Fruit fly (Drosophila melanogaster) whole organism, wandering third instar larva: ENCODE data around the gene CG17564.

Source experiments
- Abd-B ChIP-seq: fragments of >200 bp; optimal IDR thresholded peaks from 2 replicates; lab custom pipeline; 2017; ENCODE audit warnings: missing biosample characterization, missing genetic modification characterization
- CG32264 ChIP-seq: fragments of 200-800 bp; sonication (Bioruptor generic); optimal IDR thresholded peaks from 2 replicates; lab custom pipeline; 2016; ENCODE audit warnings: missing biosample characterization, missing genetic modification characterization
- CG9705 ChIP-seq: fragments of 200-800 bp; sonication (Bioruptor generic); optimal IDR thresholded peaks from 2 replicates; lab custom pipeline; 2018; ENCODE audit warnings: missing biosample characterization, mild to moderate bottlenecking, missing genetic modification characterization
- CrebA ChIP-seq: fragments of 200-800 bp; sonication (Bioruptor generic); optimal IDR thresholded peaks from 2 replicates; lab custom pipeline; 2016; ENCODE audit warnings: missing biosample characterization, mild to moderate bottlenecking, missing genetic modification characterization, borderline replicate concordance
- Dif ChIP-seq: fragments of 200-275, 200-300 bp; sonication (Bioruptor generic); optimal IDR thresholded peaks from 2 replicates; lab custom pipeline; 2018; ENCODE audit warnings: missing biosample characterization, missing genetic modification characterization; ENCODE audit not compliant: partially characterized antibody
- GATAd ChIP-seq: sonication (Bioruptor generic); optimal IDR thresholded peaks from 2 replicates; lab custom pipeline; 2016; ENCODE audit warnings: missing biosample characterization, missing genetic modification characterization
- HLH106 ChIP-seq: fragments of 200-800 bp; optimal IDR thresholded peaks from 3 replicates; lab custom pipeline; 2019; ENCODE audit warnings: missing biosample characterization, mild to moderate bottlenecking, missing genetic modification characterization, moderate library complexity
- Hnf4 ChIP-seq: fragments of 200-800 bp; sonication (Bioruptor generic); optimal IDR thresholded peaks from 2 replicates; lab custom pipeline; 2016; ENCODE audit warnings: missing biosample characterization, mild to moderate bottlenecking, missing genetic modification characterization
- Hr78 ChIP-seq: fragments of >200 bp; optimal IDR thresholded peaks from 2 replicates; lab custom pipeline; 2017; ENCODE audit warnings: missing biosample characterization, missing genetic modification characterization
- Hr83 ChIP-seq: fragments of 200-300 bp; sonication (Bioruptor generic); optimal IDR thresholded peaks from 2 replicates; lab custom pipeline; 2016; ENCODE audit warnings: missing biosample characterization, mild to moderate bottlenecking, missing genetic modification characterization, moderate library complexity; ENCODE audit not compliant: poor library complexity, severe bottlenecking
- Mio ChIP-seq: sonication (Bioruptor generic); optimal IDR thresholded peaks from 2 replicates; lab custom pipeline; 2016; ENCODE audit warnings: missing biosample characterization, missing genetic modification characterization
- Myc ChIP-seq: fragments of >200 bp; optimal IDR thresholded peaks from 2 replicates; lab custom pipeline; 2017
- OdsH ChIP-seq: fragments of 200-800 bp; sonication (Bioruptor generic); optimal IDR thresholded peaks from 2 replicates; lab custom pipeline; 2016; ENCODE audit warnings: missing biosample characterization, mild to moderate bottlenecking, missing genetic modification characterization
- Rel ChIP-seq, 2 experiments: fragments of 200-800 bp; sonication (Bioruptor generic) in 1 of 2; optimal IDR thresholded peaks; 2 replicates in 1 of 2; 3 replicates in 1 of 2; lab custom pipeline; 2016 to 2019; ENCODE audit warnings: mild to moderate bottlenecking in 2 of 2, missing biosample characterization in 2 of 2, missing genetic modification characterization in 2 of 2, moderate library complexity in 1 of 2
- Vsx2 ChIP-seq: fragments of 200-300, 225-300 bp; sonication (Bioruptor generic); optimal IDR thresholded peaks from 2 replicates; lab custom pipeline; 2018; ENCODE audit warnings: missing biosample characterization, missing genetic modification characterization; ENCODE audit not compliant: partially characterized antibody
- br ChIP-seq: fragments of 200-800 bp; sonication (Bioruptor generic); optimal IDR thresholded peaks from 2 replicates; lab custom pipeline; 2016; ENCODE audit warnings: missing biosample characterization, missing genetic modification characterization
- brk ChIP-seq: fragments of 200-800 bp; sonication (Bioruptor generic); optimal IDR thresholded peaks from 2 replicates; lab custom pipeline; 2016; ENCODE audit warnings: missing biosample characterization, mild to moderate bottlenecking, missing genetic modification characterization
- dl ChIP-seq, 2 experiments: fragments of 175-275, 200-275 bp in 1 of 2; fragments of 200-275 bp in 1 of 2; sonication (Bioruptor generic); optimal IDR thresholded peaks; lab custom pipeline; 2018; ENCODE audit warnings: mild to moderate bottlenecking in 2 of 2, missing biosample characterization in 2 of 2, missing genetic modification characterization in 2 of 2, moderate library complexity in 2 of 2; ENCODE audit not compliant: partially characterized antibody in 2 of 2, insufficient read depth in 1 of 2
- dmrt93B ChIP-seq: fragments of 200-800 bp; sonication (Bioruptor generic); optimal IDR thresholded peaks from 2 replicates; lab custom pipeline; 2018; ENCODE audit warnings: missing biosample characterization, mild to moderate bottlenecking, missing genetic modification characterization
- dsf ChIP-seq: sonication (Bioruptor generic); optimal IDR thresholded peaks from 2 replicates; lab custom pipeline; 2016; ENCODE audit warnings: missing biosample characterization, missing genetic modification characterization, borderline replicate concordance
- ey ChIP-seq: fragments of 200-800 bp; sonication (Bioruptor generic); optimal IDR thresholded peaks from 2 replicates; lab custom pipeline; 2016; ENCODE audit warnings: missing biosample characterization, missing genetic modification characterization
- fru ChIP-seq: fragments of 200-800 bp; sonication (Bioruptor generic); optimal IDR thresholded peaks from 3 replicates; lab custom pipeline; 2016; ENCODE audit warnings: missing biosample characterization, mild to moderate bottlenecking, missing genetic modification characterization
- h ChIP-seq: fragments of 200-800 bp; sonication (Bioruptor generic); optimal IDR thresholded peaks from 3 replicates; lab custom pipeline; 2016; ENCODE audit warnings: missing biosample characterization, mild to moderate bottlenecking, missing genetic modification characterization
- lola ChIP-seq: fragments of >200 bp; optimal IDR thresholded peaks from 2 replicates; lab custom pipeline; 2017; ENCODE audit warnings: missing biosample characterization, missing genetic modification characterization
- pan ChIP-seq: fragments of >200 bp; optimal IDR thresholded peaks from 2 replicates; lab custom pipeline; 2017
- rgr ChIP-seq: fragments of 200-800 bp; sonication (Bioruptor generic); optimal IDR thresholded peaks from 3 replicates; lab custom pipeline; 2016; ENCODE audit warnings: missing biosample characterization, mild to moderate bottlenecking, missing genetic modification characterization
- sage ChIP-seq: fragments of 200-800 bp; sonication (Bioruptor generic); optimal IDR thresholded peaks from 2 replicates; lab custom pipeline; 2016; ENCODE audit warnings: missing biosample characterization, mild to moderate bottlenecking, missing genetic modification characterization
- sv ChIP-seq: fragments of 200-800 bp; sonication (Bioruptor generic); optimal IDR thresholded peaks from 3 replicates; lab custom pipeline; 2016; ENCODE audit warnings: missing biosample characterization, missing genetic modification characterization
- usp ChIP-seq: fragments of >200 bp; optimal IDR thresholded peaks from 2 replicates; lab custom pipeline; 2017; ENCODE audit warnings: missing biosample characterization, missing genetic modification characterization
- woc ChIP-seq: sonication (Bioruptor generic); optimal IDR thresholded peaks from 2 replicates; lab custom pipeline; 2016; ENCODE audit warnings: missing biosample characterization, mild to moderate bottlenecking, missing genetic modification characterization

Gene CG17564

DNA sequence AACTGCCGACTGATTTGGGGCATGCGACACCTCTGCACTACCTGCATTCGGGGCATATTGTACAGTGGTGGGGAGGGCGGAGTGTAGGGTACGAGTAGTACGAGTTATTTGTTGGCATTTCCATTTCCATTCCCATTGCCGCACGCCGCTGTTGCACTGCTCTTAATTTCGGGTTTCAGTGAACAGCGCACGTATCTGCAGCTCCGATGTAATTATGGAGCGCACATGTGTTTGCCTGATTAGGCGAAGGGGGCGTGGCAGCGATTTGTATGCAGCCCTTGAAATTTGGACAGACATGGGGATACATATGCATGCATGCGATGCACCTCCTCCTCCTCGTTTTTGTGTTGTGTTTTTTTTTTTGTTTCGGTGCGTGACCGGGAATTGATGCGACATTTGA, 13.7 kb upstream of the CG17564 start:
- no peak for TF ChIP-seq h
- TF ChIP-seq Vsx2 (GFP tag; lab: Kevin White, UChicago) = no peak
- no peak for TF ChIP-seq GATAd (GFP tag; lab: Kevin White, UChicago)
- no peak for TF ChIP-seq CrebA (GFP tag; lab: Kevin White, UChicago)
- TF ChIP-seq HLH106 (tag; lab: Kevin White, UChicago) = no peak
- TF ChIP-seq sage = no peak
- TF ChIP-seq usp = no peak
- TF ChIP-seq woc = no peak

DNA sequence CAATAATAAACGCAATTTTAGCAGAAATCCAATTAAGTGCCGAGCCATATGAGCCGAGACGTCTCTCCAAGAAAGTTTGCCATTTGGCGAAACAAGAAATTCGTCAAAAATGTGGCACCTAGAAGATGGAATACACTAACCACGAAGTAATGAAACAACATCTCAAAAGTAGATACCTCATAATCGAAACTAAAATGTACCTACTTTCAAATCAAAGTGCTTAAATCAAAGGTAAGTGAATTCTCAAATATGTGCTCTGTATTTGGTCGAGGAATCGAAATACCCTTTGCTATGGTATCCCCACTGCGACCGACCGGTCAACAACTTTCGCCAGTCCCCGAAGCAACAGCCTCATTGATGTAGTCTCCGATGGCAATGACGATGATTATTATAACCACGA, 7.9 kb upstream of the CG17564 start:
- TF ChIP-seq lola (GFP tag; lab: Kevin White, UChicago) (no peak), rgr (GFP tag; lab: Kevin White, UChicago) (no peak), CrebA (GFP tag; lab: Kevin White, UChicago) (no peak), Mio (GFP tag; lab: Kevin White, UChicago) (no peak), brk (GFP tag; lab: Kevin White, UChicago) (no peak), Myc (no peak), Rel (GFP tag; optimal IDR thresholded peaks at IDR 0.05; lab: Kevin White, UChicago) (no peak), Rel (tag; optimal IDR thresholded peaks at IDR 0.05; lab: Kevin White, UChicago) (no peak), Abd-B (GFP tag; lab: Kevin White, UChicago) (no peak), dl (GFP tag; optimal IDR thresholded peaks at IDR 0.05; lab: Kevin White, UChicago; ENCODE audit: insufficient read depth in 1 of 2, partially characterized antibody in 2 of 2) (no peak), sv (GFP tag; lab: Kevin White, UChicago) (no peak), Dif (GFP tag; lab: Kevin White, UChicago) (no peak), woc (no peak), CG32264 (no peak), ey (GFP tag; lab: Kevin White, UChicago) (no peak), fru (GFP tag; lab: Kevin White, UChicago) (no peak), pan (lab: Kevin White, UChicago) (no peak), OdsH (GFP tag; lab: Kevin White, UChicago) (no peak), br (GFP tag; lab: Kevin White, UChicago) (no peak), dmrt93B (GFP tag; lab: Kevin White, UChicago) (no peak), Hr83 (GFP tag; lab: Kevin White, UChicago) (no peak)

DNA sequence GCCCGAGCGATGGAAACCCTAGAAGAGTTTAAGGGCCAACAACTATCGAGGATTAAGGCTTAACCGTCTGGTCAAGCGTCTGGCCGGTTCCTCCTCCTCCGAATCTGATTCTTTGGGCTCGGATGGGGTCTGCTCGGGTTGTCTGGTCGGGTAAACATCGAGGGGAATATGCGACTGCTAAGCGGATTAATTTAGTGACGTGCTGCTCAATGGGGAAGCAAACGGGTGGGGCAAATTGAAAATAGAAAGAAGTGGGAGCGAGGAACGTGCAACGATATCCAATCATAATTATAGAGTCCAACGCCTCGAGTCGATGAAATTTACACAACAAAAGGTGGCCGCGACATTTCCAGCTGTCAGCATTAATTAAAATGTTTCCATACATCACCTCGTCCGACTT, 3.0 kb downstream of the CG17564 start:
- no peak for TF ChIP-seq GATAd (GFP tag; lab: Kevin White, UChicago)

DNA sequence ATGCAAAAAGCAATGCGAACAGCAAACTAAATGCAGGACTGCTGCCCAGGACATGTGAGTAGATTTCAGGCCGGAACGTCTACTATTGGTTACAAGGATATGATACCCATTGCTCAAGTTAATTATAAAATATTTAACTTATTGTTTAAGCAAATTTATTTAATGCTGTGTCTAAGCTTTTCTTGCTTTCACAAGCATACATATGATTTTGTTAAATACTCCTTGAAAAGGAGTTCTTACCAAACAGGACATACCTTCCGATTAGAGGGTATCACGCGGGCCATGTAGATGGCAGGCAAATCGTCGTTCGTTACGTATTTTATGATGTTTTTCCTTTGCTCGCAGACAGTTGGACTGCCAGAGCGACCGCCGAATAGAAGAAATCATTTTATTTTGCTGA, 14.2 kb downstream of the CG17564 start:
- TF ChIP-seq rgr (GFP tag; lab: Kevin White, UChicago) = no peak
- TF ChIP-seq sv (GFP tag; lab: Kevin White, UChicago) = no peak
- no peak for TF ChIP-seq CG9705
- TF ChIP-seq woc = no peak
- TF ChIP-seq CrebA (GFP tag; lab: Kevin White, UChicago) = no peak
- TF ChIP-seq Hnf4 (GFP tag; lab: Kevin White, UChicago) = no peak
- TF ChIP-seq ey (GFP tag; lab: Kevin White, UChicago) = peak; percentile 2
- peak; percentile 12 for TF ChIP-seq h

DNA sequence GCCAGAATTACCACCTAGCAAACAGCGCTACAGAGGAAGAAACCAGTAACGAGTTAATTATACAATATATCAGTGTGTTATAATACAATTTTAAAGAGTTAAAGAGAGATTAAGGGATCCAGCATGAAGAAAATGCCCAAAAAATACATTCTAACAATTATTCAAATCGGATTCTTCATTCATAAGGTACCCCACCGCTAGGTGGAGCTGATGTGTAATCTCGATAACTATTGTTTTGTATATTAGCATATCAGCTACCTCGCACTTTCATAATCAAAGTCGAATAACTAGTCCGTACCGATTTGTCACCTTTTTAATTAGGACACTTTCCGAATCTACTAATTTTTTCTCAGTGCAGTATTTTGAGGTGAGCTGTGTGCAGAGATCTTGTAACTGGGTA, 29.0 kb downstream of the CG17564 start:
- TF ChIP-seq h (no peak), Vsx2 (GFP tag; lab: Kevin White, UChicago) (no peak), Hr83 (GFP tag; lab: Kevin White, UChicago) (no peak), Myc (no peak), dmrt93B (GFP tag; lab: Kevin White, UChicago) (no peak), lola (GFP tag; lab: Kevin White, UChicago) (no peak), Dif (GFP tag; lab: Kevin White, UChicago) (no peak), HLH106 (tag; lab: Kevin White, UChicago) (no peak), Mio (GFP tag; lab: Kevin White, UChicago) (no peak), woc (no peak)

DNA sequence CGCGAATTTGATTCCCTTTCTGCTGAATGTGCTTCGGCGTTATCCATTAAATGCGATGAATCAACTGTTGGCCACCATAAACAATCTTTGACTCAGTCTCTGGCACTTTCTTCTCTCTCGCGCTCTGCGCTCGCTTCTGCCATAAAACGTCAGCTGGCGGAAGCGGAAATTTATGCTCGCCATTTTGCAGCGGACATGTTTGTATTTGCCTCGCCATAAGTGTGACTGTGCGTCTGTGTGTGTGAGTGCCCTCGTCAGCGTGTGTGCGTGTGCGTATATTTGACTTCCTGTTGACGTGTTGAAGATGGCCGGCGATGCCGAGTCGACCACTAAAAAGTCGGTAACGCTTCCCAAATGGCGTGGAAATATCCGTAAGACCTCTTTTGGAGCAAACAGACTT, 36.2 kb downstream of the CG17564 start:
- no peak for TF ChIP-seq br (GFP tag; lab: Kevin White, UChicago)
- TF ChIP-seq Vsx2 (GFP tag; lab: Kevin White, UChicago) = no peak
- no peak for TF ChIP-seq ey (GFP tag; lab: Kevin White, UChicago)
- TF ChIP-seq Hr78 = no peak
- no peak for TF ChIP-seq rgr (GFP tag; lab: Kevin White, UChicago)
- TF ChIP-seq dsf (GFP tag; lab: Kevin White, UChicago) = no peak
- TF ChIP-seq Mio (GFP tag; lab: Kevin White, UChicago) = no peak
- TF ChIP-seq Abd-B (GFP tag; lab: Kevin White, UChicago) = no peak
- TF ChIP-seq h = no peak
- no peak for TF ChIP-seq Dif (GFP tag; lab: Kevin White, UChicago)
- no peak for TF ChIP-seq woc
- TF ChIP-seq Hnf4 (GFP tag; lab: Kevin White, UChicago) = no peak
- TF ChIP-seq HLH106 (tag; lab: Kevin White, UChicago) = no peak
- no peak for TF ChIP-seq CG32264
- TF ChIP-seq CG9705 = no peak
